Worm (Caenorhabditis elegans): ENCODE results near the gene C09G1.2.

C09G1.2 gene

ce11 chrX:15932859-15933258, 49.7 kb downstream of the C09G1.2 start:
- TF ChIP-seq set-16 (GFP tag; IDR thresholded peaks at IDR 0.05) (0 out of 2 replicates have a peak, but pooled peaks have one; percentile 9), aha-1 (tag) (no peak)

Data from whole organism, L4 larva.